Worm (Caenorhabditis elegans): ENCODE results near the gene air-1.

air-1 gene

DNA sequence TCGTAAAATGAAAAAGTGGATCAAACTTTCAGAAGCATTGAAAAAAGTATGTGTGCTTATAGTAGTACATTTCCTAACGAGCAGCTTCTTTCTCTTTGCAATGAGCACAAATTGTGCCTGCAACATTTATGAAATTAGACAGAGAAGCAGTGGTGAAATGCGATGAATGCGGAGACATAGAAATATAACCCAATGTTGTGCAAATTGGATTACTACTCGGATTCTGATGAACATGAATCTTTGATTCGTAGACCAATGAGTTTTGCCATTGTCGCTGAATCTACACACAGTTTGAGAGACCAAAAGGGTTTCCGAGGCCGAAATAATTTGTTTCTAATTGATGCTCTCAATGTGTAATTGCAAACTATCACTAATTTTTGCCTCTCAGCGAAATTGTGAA is 32.7 kb downstream of the air-1 start:
- TF ChIP-seq ces-1 (GFP tag; optimal IDR thresholded peaks at IDR 0.05) (peak; percentile 99), ham-2 (GFP tag; optimal IDR thresholded peaks at IDR 0.05) (no peak), hlh-1 (tag; optimal IDR thresholded peaks at IDR 0.05) (no peak)

DNA sequence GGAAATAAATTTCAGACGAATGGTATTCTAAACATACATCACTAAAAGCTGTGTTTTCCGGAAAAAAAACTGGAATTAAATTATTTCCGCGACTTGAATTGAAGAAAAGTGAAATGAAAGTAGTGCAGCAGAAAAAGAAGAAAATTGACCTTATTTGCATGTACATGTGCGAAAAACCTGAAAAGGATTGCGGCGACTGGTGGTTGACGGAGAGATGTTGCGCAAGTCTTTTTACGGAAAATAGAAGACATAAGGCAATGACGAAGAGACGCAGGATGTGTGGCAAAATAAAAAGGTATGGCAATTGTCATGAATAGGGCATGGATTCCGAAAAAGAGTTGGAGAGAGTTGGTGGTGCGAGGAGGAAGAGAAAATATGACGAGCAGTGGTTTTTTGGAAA is 33.7 kb downstream of the air-1 start:
- no peak for TF ChIP-seq mls-2 (tag; optimal IDR thresholded peaks at IDR 0.05)
- peak; percentile 50 for TF ChIP-seq blmp-1 (tag; optimal IDR thresholded peaks at IDR 0.05)
- TF ChIP-seq ztf-11 (tag; optimal IDR thresholded peaks at IDR 0.05): no peak
- TF ChIP-seq flh-1 (GFP tag; optimal IDR thresholded peaks at IDR 0.05): no peak
- peak; percentile 74 for TF ChIP-seq zip-8 (tag; optimal IDR thresholded peaks at IDR 0.05)
- no peak for TF ChIP-seq lin-13 (tag; optimal IDR thresholded peaks at IDR 0.05)
- TF ChIP-seq pha-4 (tag; optimal IDR thresholded peaks at IDR 0.05): no peak
- TF ChIP-seq ceh-43 (GFP tag; optimal IDR thresholded peaks at IDR 0.05): no peak

DNA sequence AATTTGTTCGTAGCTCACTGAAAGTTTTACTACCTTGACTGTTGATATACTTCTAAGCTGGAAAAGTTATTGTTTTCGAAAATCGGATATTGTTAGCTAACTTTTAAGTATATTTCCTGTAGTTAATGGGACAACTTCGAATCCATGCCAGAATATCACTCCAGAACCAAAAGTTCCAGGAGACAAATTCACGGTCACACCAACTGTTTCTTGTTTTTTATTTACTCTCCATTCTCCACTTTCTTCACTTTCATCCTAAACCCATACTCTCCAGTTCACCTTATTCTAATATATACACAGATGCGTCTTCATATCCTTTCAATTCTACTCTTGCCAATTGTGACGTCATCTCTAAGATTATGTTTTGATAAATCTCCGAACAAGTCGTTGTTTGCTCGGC is 37.7 kb downstream of the air-1 start, which contains the start of gene C16D9.1:
Gene C16D9.1, plus strand, starts transcription at position 301 of the 400 bp plus-strand sequence.
- TF ChIP-seq nhr-28 (tag; optimal IDR thresholded peaks at IDR 0.05) (no peak), elt-3 (tag; optimal IDR thresholded peaks at IDR 0.05) (no peak), sem-2 (GFP tag; optimal IDR thresholded peaks at IDR 0.05) (no peak), ceh-43 (GFP tag; optimal IDR thresholded peaks at IDR 0.05) (no peak), pha-4 (tag; optimal IDR thresholded peaks at IDR 0.05) (no peak), nhr-76 (tag; optimal IDR thresholded peaks at IDR 0.05) (no peak), nhr-237 (tag; optimal IDR thresholded peaks at IDR 0.05) (no peak), unc-62 (GFP tag; optimal IDR thresholded peaks at IDR 0.05) (no peak), ces-1 (GFP tag; optimal IDR thresholded peaks at IDR 0.05) (no peak), ceh-83 (GFP tag; optimal IDR thresholded peaks at IDR 0.05) (no peak), nhr-2 (tag; optimal IDR thresholded peaks at IDR 0.05) (no peak), snpc-4 (tag; optimal IDR thresholded peaks at IDR 0.05) (no peak), unc-120 (tag; optimal IDR thresholded peaks at IDR 0.05; ENCODE audit: poor library complexity, severe bottlenecking) (no peak), mab-5 (tag; optimal IDR thresholded peaks at IDR 0.05) (no peak), lin-13 (tag; optimal IDR thresholded peaks at IDR 0.05) (no peak), tbx-8 (GFP tag; optimal IDR thresholded peaks at IDR 0.05) (no peak)

DNA sequence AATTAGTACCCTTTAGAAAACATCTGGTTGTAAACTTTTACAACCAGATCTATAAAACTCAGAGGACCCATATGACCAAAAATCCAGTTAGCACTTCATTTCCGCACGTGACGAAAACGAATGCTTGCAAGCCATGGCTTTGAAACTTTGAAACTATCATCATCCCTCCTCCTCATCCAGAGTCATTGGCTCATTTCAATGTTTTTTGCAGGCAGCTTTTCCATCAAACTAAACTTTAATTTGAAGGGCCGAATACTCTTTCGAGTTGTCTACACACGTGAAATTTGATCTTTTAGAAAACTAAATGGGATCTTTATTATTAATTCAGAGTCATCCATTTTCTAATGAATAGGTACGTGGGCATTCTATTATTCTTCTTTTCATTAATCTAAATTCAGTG is 40.9 kb downstream of the air-1 start:
- no peak for TF ChIP-seq mab-5 (tag; optimal IDR thresholded peaks at IDR 0.05)
- no peak for TF ChIP-seq sptf-1 (tag; optimal IDR thresholded peaks at IDR 0.05)
- TF ChIP-seq lsy-2 (tag; optimal IDR thresholded peaks at IDR 0.05): no peak
- no peak for TF ChIP-seq mls-2 (tag; optimal IDR thresholded peaks at IDR 0.05)
- TF ChIP-seq ztf-11 (tag; optimal IDR thresholded peaks at IDR 0.05): no peak
- no peak for TF ChIP-seq lin-13 (tag; optimal IDR thresholded peaks at IDR 0.05)
- TF ChIP-seq mep-1 (tag; optimal IDR thresholded peaks at IDR 0.05): no peak
- TF ChIP-seq nhr-28 (tag; optimal IDR thresholded peaks at IDR 0.05): no peak
- TF ChIP-seq blmp-1 (tag; optimal IDR thresholded peaks at IDR 0.05): no peak

- TF ChIP-seq hlh-1 (tag; optimal IDR thresholded peaks at IDR 0.05): no peak
- no peak for TF ChIP-seq ztf-11 (tag; optimal IDR thresholded peaks at IDR 0.05)
- TF ChIP-seq drap-1 (GFP tag; optimal IDR thresholded peaks at IDR 0.05): no peak
- no peak for TF ChIP-seq mep-1 (tag; optimal IDR thresholded peaks at IDR 0.05)
- no peak for TF ChIP-seq mls-2 (tag; optimal IDR thresholded peaks at IDR 0.05)
- TF ChIP-seq zip-8 (tag; optimal IDR thresholded peaks at IDR 0.05): no peak
- no peak for TF ChIP-seq bed-3 (GFP tag; optimal IDR thresholded peaks at IDR 0.05)
- no peak for TF ChIP-seq sptf-1 (tag; optimal IDR thresholded peaks at IDR 0.05)
- no peak for TF ChIP-seq M03D4.4 (tag; optimal IDR thresholded peaks at IDR 0.05)
- no peak for TF ChIP-seq blmp-1 (tag; optimal IDR thresholded peaks at IDR 0.05)
- TF ChIP-seq ces-1 (GFP tag; optimal IDR thresholded peaks at IDR 0.05): no peak
- TF ChIP-seq snpc-4 (tag; optimal IDR thresholded peaks at IDR 0.05): no peak
- no peak for TF ChIP-seq nhr-237 (tag; optimal IDR thresholded peaks at IDR 0.05)
- no peak for TF ChIP-seq tbx-8 (GFP tag; optimal IDR thresholded peaks at IDR 0.05)
- TF ChIP-seq elt-3 (tag; optimal IDR thresholded peaks at IDR 0.05): no peak
- TF ChIP-seq unc-62 (GFP tag; optimal IDR thresholded peaks at IDR 0.05): no peak
- no peak for TF ChIP-seq ceh-83 (GFP tag; optimal IDR thresholded peaks at IDR 0.05)
- TF ChIP-seq elt-1 (tag; optimal IDR thresholded peaks at IDR 0.05; ENCODE audit: borderline replicate concordance, insufficient read depth): no peak
- no peak for TF ChIP-seq ham-2 (GFP tag; optimal IDR thresholded peaks at IDR 0.05)
These were observed 42.2 kb downstream of the air-1 start, which contains the start of gene C16D9.8 for ce11 chrV:8263466-8263865. C16D9.8 (minus strand) TSS chrV:8263566.
